Fruit fly (Drosophila melanogaster) whole organism, embryonic: ENCODE results near the gene Hr38.
A peak's percentile ranks its signal among the peaks of the same experiment; 100 is the strongest.

ENCODE experiments used
- Adf1 ChIP-seq: fragments of 200-800 bp; sonication (Bioruptor generic); IDR thresholded peaks from 2 replicates; pipeline ENCODE4 v1.3.6; 2022; ENCODE audit warnings: missing biosample characterization, missing genetic modification characterization
- CG10267 ChIP-seq: fragments of 200-800 bp; sonication (Bioruptor generic); optimal IDR thresholded peaks from 2 replicates; lab custom pipeline; 2018; ENCODE audit warnings: missing biosample characterization, mild to moderate bottlenecking, missing genetic modification characterization, moderate library complexity
- CG11560 ChIP-seq: fragments of 200-800 bp; sonication (Bioruptor generic); IDR thresholded peaks from 3 replicates; pipeline ENCODE4 v1.3.6; 2022; ENCODE audit warnings: missing biosample characterization, missing genetic modification characterization
- CG13287 ChIP-seq: fragments of 200-800 bp; sonication (Bioruptor generic); IDR thresholded peaks from 2 replicates; pipeline ENCODE4 v1.3.6; 2022; ENCODE audit warnings: missing biosample characterization, missing genetic modification characterization; ENCODE audit not compliant: partially characterized antibody
- CG14667 ChIP-seq: fragments of 200-800 bp; sonication (Bioruptor generic); IDR thresholded peaks from 2 replicates; pipeline ENCODE4 v1.3.6; 2022; ENCODE audit warnings: missing biosample characterization, missing genetic modification characterization
- CG15011 ChIP-seq: fragments of 200-800 bp; sonication (Bioruptor generic); optimal IDR thresholded peaks from 3 replicates; lab custom pipeline; 2018; ENCODE audit warnings: missing biosample characterization, mild to moderate bottlenecking, missing genetic modification characterization
- CG15696 ChIP-seq: fragments of 200-800 bp; sonication (Bioruptor generic); optimal IDR thresholded peaks from 2 replicates; lab custom pipeline; 2019; ENCODE audit warnings: missing biosample characterization, mild to moderate bottlenecking, missing genetic modification characterization, moderate library complexity
- CG1602 ChIP-seq: fragments of 200-800 bp; sonication (Bioruptor generic); optimal IDR thresholded peaks from 3 replicates; lab custom pipeline; 2016; ENCODE audit warnings: missing biosample characterization, missing genetic modification characterization
- CG17361 ChIP-seq: fragments of 200-800 bp; sonication (Bioruptor generic); IDR thresholded peaks from 3 replicates; pipeline ENCODE4 v1.3.6; 2022; ENCODE audit warnings: missing biosample characterization, missing genetic modification characterization
- CG2120 ChIP-seq: fragments of 200-800 bp; sonication (Bioruptor generic); optimal IDR thresholded peaks from 3 replicates; lab custom pipeline; 2016; ENCODE audit warnings: missing biosample characterization, missing genetic modification characterization
- CG2129 ChIP-seq: fragments of 200-800 bp; sonication (Bioruptor generic); IDR thresholded peaks from 2 replicates; pipeline ENCODE4 v1.3.6; 2022; ENCODE audit warnings: missing biosample characterization, missing genetic modification characterization; ENCODE audit not compliant: partially characterized antibody
- CG31224 ChIP-seq: fragments of 200-800 bp; sonication (Bioruptor generic); IDR thresholded peaks from 2 replicates; pipeline ENCODE4 v1.3.6; 2022; ENCODE audit warnings: missing biosample characterization, missing genetic modification characterization
- CG33213 ChIP-seq: fragments of 200-800 bp; sonication (Bioruptor generic); optimal IDR thresholded peaks from 3 replicates; lab custom pipeline; 2016; ENCODE audit warnings: missing biosample characterization, missing genetic modification characterization
- CG4360 ChIP-seq: fragments of 200-800 bp; sonication (Bioruptor generic); IDR thresholded peaks from 2 replicates; pipeline ENCODE4 v1.3.6; 2022; ENCODE audit warnings: missing biosample characterization, missing genetic modification characterization
- CG4820 ChIP-seq: fragments of 200-800 bp; sonication (Bioruptor generic); optimal IDR thresholded peaks from 3 replicates; lab custom pipeline; 2016; ENCODE audit warnings: missing biosample characterization, missing genetic modification characterization
- CG7839 ChIP-seq: fragments of 200-800 bp; sonication (Bioruptor generic); optimal IDR thresholded peaks from 3 replicates; lab custom pipeline; 2018; ENCODE audit warnings: missing biosample characterization, mild to moderate bottlenecking, missing genetic modification characterization, moderate library complexity
- CG8388 ChIP-seq: fragments of 200-800 bp; sonication (Bioruptor generic); optimal IDR thresholded peaks from 2 replicates; lab custom pipeline; 2019; ENCODE audit warnings: missing biosample characterization, mild to moderate bottlenecking, missing genetic modification characterization, moderate library complexity
- CG8478 ChIP-seq: fragments of >200 bp; optimal IDR thresholded peaks from 2 replicates; lab custom pipeline; 2018
- CG9797 ChIP-seq: fragments of 200-800 bp; sonication (Bioruptor generic); optimal IDR thresholded peaks from 3 replicates; lab custom pipeline; 2018; ENCODE audit warnings: missing biosample characterization, mild to moderate bottlenecking, missing genetic modification characterization
- Dip3 ChIP-seq: fragments of 200-800 bp; sonication (Bioruptor generic); optimal IDR thresholded peaks from 3 replicates; lab custom pipeline; 2016; ENCODE audit warnings: missing biosample characterization, missing genetic modification characterization
- E2f1 ChIP-seq: fragments of 200-800 bp; sonication (Bioruptor generic); IDR thresholded peaks from 2 replicates; pipeline ENCODE4 v1.3.6; 2022; ENCODE audit warnings: missing biosample characterization, missing genetic modification characterization
- E2f2 ChIP-seq: fragments of 200-800 bp; sonication (Bioruptor generic); IDR thresholded peaks from 2 replicates; pipeline ENCODE4 v1.3.6; 2022; ENCODE audit warnings: missing biosample characterization, missing genetic modification characterization
- Elba2 ChIP-seq: fragments of 200-800 bp; sonication (Bioruptor generic); optimal IDR thresholded peaks from 3 replicates; lab custom pipeline; 2016; ENCODE audit warnings: missing biosample characterization, missing genetic modification characterization
- Fer1 ChIP-seq: fragments of 200-800 bp; sonication (Bioruptor generic); optimal IDR thresholded peaks from 2 replicates; lab custom pipeline; 2017; ENCODE audit warnings: missing biosample characterization, mild to moderate bottlenecking, missing genetic modification characterization
- Hand ChIP-seq: fragments of 200-800 bp; sonication (Bioruptor generic); optimal IDR thresholded peaks from 2 replicates; lab custom pipeline; 2017; ENCODE audit warnings: mild to moderate bottlenecking, missing biosample characterization, missing genetic modification reagents, missing genetic modification characterization
- Hr51 ChIP-seq, 2 experiments: fragments of 200-800 bp; sonication (Bioruptor generic); optimal IDR thresholded peaks; 2 replicates in 1 of 2; 3 replicates in 1 of 2; lab custom pipeline; 2016 to 2018; ENCODE audit warnings: missing biosample characterization in 2 of 2, missing genetic modification characterization in 2 of 2, mild to moderate bottlenecking in 1 of 2, moderate library complexity in 1 of 2
- Hsf ChIP-seq: fragments of 200-800 bp; sonication (Bioruptor generic); optimal IDR thresholded peaks from 3 replicates; lab custom pipeline; 2016; ENCODE audit warnings: missing biosample characterization, missing genetic modification characterization
- Max ChIP-seq: fragments of 200-800 bp; sonication (Bioruptor generic); optimal IDR thresholded peaks from 2 replicates; lab custom pipeline; 2016; ENCODE audit warnings: missing biosample characterization, mild to moderate bottlenecking, missing genetic modification characterization
- NC2α ChIP-seq: fragments of 200-800 bp; sonication (Bioruptor generic); optimal IDR thresholded peaks from 2 replicates; lab custom pipeline; 2016; ENCODE audit warnings: missing biosample characterization, missing genetic modification characterization
- Nf-YC ChIP-seq: fragments of 200-800 bp; optimal IDR thresholded peaks from 3 replicates; lab custom pipeline; 2019; ENCODE audit warnings: missing biosample characterization, mild to moderate bottlenecking, missing genetic modification characterization, moderate library complexity
- Optix ChIP-seq: fragments of 200-800 bp; sonication (Bioruptor generic); IDR thresholded peaks from 3 replicates; pipeline ENCODE4 v1.3.6; 2022; ENCODE audit warnings: missing biosample characterization, missing genetic modification characterization
- Rfx ChIP-seq: fragments of 200-800 bp; sonication (Bioruptor generic); IDR thresholded peaks from 2 replicates; pipeline ENCODE4 v1.3.6; 2022; ENCODE audit warnings: missing biosample characterization, missing genetic modification characterization
- Rx ChIP-seq: fragments of 200-800 bp; sonication (Bioruptor generic); IDR thresholded peaks from 2 replicates; pipeline ENCODE4 v1.3.6; 2022; ENCODE audit warnings: missing biosample characterization, missing genetic modification characterization
- Trl ChIP-seq, 3 experiments: fragments of >200 bp in 2 of 3; fragments of 200-800 bp in 1 of 3; sonication (Bioruptor generic) in 1 of 3; optimal IDR thresholded peaks; 2 replicates in 1 of 3; 3 replicates in 2 of 3; lab custom pipeline; 2016 to 2017; ENCODE audit warnings: missing biosample characterization in 1 of 3, missing genetic modification characterization in 1 of 3
- ac ChIP-seq: fragments of 200-800 bp; sonication (Bioruptor generic); optimal IDR thresholded peaks from 3 replicates; lab custom pipeline; 2017; ENCODE audit warnings: missing biosample characterization, mild to moderate bottlenecking, missing genetic modification characterization
- ap ChIP-seq: fragments of 200-800 bp; sonication (Bioruptor generic); IDR thresholded peaks from 2 replicates; pipeline ENCODE4 v1.3.6; 2022; ENCODE audit warnings: missing biosample characterization, missing genetic modification characterization
- ase ChIP-seq: fragments of 200-800 bp; sonication (Bioruptor generic); IDR thresholded peaks from 3 replicates; pipeline ENCODE4 v1.3.6; 2022; ENCODE audit warnings: missing biosample characterization, missing genetic modification characterization
- dm ChIP-seq: fragments of 200-800 bp; sonication (Bioruptor generic); optimal IDR thresholded peaks from 3 replicates; lab custom pipeline; 2016; ENCODE audit warnings: missing biosample characterization, missing genetic modification characterization
- eyg ChIP-seq: fragments of 200-800 bp; sonication (Bioruptor generic); optimal IDR thresholded peaks from 3 replicates; lab custom pipeline; 2016; ENCODE audit warnings: missing biosample characterization, missing genetic modification characterization
- gsb ChIP-seq: fragments of 200-800 bp; sonication (Bioruptor generic); IDR thresholded peaks from 2 replicates; pipeline ENCODE4 v1.3.6; 2022; ENCODE audit warnings: missing biosample characterization, missing genetic modification characterization
- gsb-n ChIP-seq: fragments of 200-800 bp; sonication (Bioruptor generic); optimal IDR thresholded peaks from 3 replicates; lab custom pipeline; 2018; ENCODE audit warnings: missing biosample characterization, mild to moderate bottlenecking, missing genetic modification characterization
- hb ChIP-seq: fragments of 200-800 bp; sonication (Bioruptor generic); IDR thresholded peaks from 3 replicates; pipeline ENCODE4 v1.3.6; 2022; ENCODE audit warnings: missing biosample characterization, missing genetic modification characterization; ENCODE audit not compliant: partially characterized antibody
- lola ChIP-seq, 3 experiments: fragments of >200 bp in 2 of 3; fragments of 200-800 bp in 1 of 3; sonication (Bioruptor generic) in 1 of 3; optimal IDR thresholded peaks; 2 replicates each; lab custom pipeline; 2017 to 2019; ENCODE audit warnings: missing biosample characterization in 3 of 3, missing genetic modification characterization in 3 of 3, mild to moderate bottlenecking in 1 of 3, moderate library complexity in 1 of 3
- mirr ChIP-seq: fragments of 200-800 bp; sonication (Bioruptor generic); optimal IDR thresholded peaks from 3 replicates; lab custom pipeline; 2018; ENCODE audit warnings: missing biosample characterization, mild to moderate bottlenecking, missing genetic modification characterization
- nerfin-2 ChIP-seq: fragments of 200-800 bp; sonication (Bioruptor generic); IDR thresholded peaks from 2 replicates; pipeline ENCODE4 v1.3.6; 2022; ENCODE audit warnings: missing biosample characterization, missing genetic modification characterization; ENCODE audit not compliant: partially characterized antibody
- odd ChIP-seq: fragments of 200-800 bp; sonication (Bioruptor generic); optimal IDR thresholded peaks from 2 replicates; lab custom pipeline; 2017; ENCODE audit warnings: missing biosample characterization, mild to moderate bottlenecking, missing genetic modification characterization
- pita ChIP-seq: fragments of 200-800 bp; sonication (Bioruptor generic); optimal IDR thresholded peaks from 2 replicates; lab custom pipeline; 2017; ENCODE audit warnings: missing biosample characterization, mild to moderate bottlenecking, missing genetic modification characterization
- pzg ChIP-seq: fragments of 200-800 bp; sonication (Bioruptor generic); optimal IDR thresholded peaks from 3 replicates; lab custom pipeline; 2018; ENCODE audit warnings: missing biosample characterization, mild to moderate bottlenecking, missing genetic modification characterization, moderate library complexity
- sug ChIP-seq: fragments of 200-800 bp; optimal IDR thresholded peaks from 2 replicates; lab custom pipeline; 2019; ENCODE audit warnings: missing biosample characterization, mild to moderate bottlenecking, missing genetic modification characterization, moderate library complexity
- unc-4 ChIP-seq: fragments of 200-800 bp; sonication (Bioruptor generic); IDR thresholded peaks from 2 replicates; pipeline ENCODE4 v1.3.6; 2022; ENCODE audit warnings: missing biosample characterization, missing genetic modification characterization; ENCODE audit not compliant: partially characterized antibody
- unpg ChIP-seq: fragments of 200-800 bp; sonication (Bioruptor generic); optimal IDR thresholded peaks from 3 replicates; lab custom pipeline; 2018; ENCODE audit warnings: missing biosample characterization, mild to moderate bottlenecking, missing genetic modification characterization, moderate library complexity

Hr38 gene

dm6 chr2L:20734687-20735088 lies 20.3 kb upstream of the Hr38 start (continued):
- TF ChIP-seq lola (GFP tag; optimal IDR thresholded peaks at IDR 0.05; lab: Kevin White, UChicago) (no peak), gsb (GFP tag; lab: Robert Waterston, UW) (no peak), odd (GFP tag; lab: Kevin White, UChicago) (no peak), CG4360 (GFP tag; lab: Robert Waterston, UW) (no peak), ac (GFP tag; lab: Kevin White, UChicago) (no peak), pita (GFP tag; lab: Kevin White, UChicago) (no peak), dm (GFP tag; lab: Kevin White, UChicago) (no peak), Max (GFP tag; lab: Kevin White, UChicago) (no peak), ap (GFP tag; lab: Robert Waterston, UW) (no peak), NC2α (GFP tag; lab: Kevin White, UChicago) (no peak), unpg (GFP tag; lab: Kevin White, UChicago) (no peak), CG31224 (GFP tag; lab: Robert Waterston, UW) (no peak), sug (no peak), CG15696 (tag; lab: Kevin White, UChicago) (no peak), CG10267 (tag; lab: Kevin White, UChicago) (no peak), Rfx (GFP tag; lab: Robert Waterston, UW) (no peak), Rx (GFP tag; lab: Robert Waterston, UW) (no peak), CG8478 (no peak), CG11560 (tag; lab: Robert Waterston, UW) (peak; percentile 97), Adf1 (GFP tag; lab: Robert Waterston, UW) (no peak), gsb-n (tag; lab: Kevin White, UChicago) (no peak), pzg (GFP tag; lab: Kevin White, UChicago) (peak; percentile 26), E2f2 (peak; percentile 15; the same call in 1 of the 2 replicates), mirr (GFP tag; lab: Kevin White, UChicago) (no peak), Dip3 (no peak), CG15011 (no peak), Fer1 (GFP tag; lab: Kevin White, UChicago) (no peak), CG8388 (no peak), CG2129 (GFP tag; lab: Robert Waterston, UW) (peak; percentile 42; the same call in 1 of the 2 replicates), CG17361 (GFP tag; lab: Robert Waterston, UW) (no peak), unc-4 (GFP tag; lab: Robert Waterston, UW) (peak; percentile 59), eyg (GFP tag; lab: Kevin White, UChicago) (no peak), Hsf (GFP tag; lab: Kevin White, UChicago) (no peak), E2f1 (GFP tag; lab: Robert Waterston, UW) (no peak), CG33213 (GFP tag; lab: Kevin White, UChicago) (no peak), CG14667 (GFP tag; lab: Robert Waterston, UW) (no peak), CG9797 (GFP tag; lab: Kevin White, UChicago) (no peak), CG13287 (peak; percentile 67), CG2120 (GFP tag; lab: Kevin White, UChicago) (no peak), ase (no peak), Nf-YC (tag; lab: Kevin White, UChicago) (no peak), CG4820 (GFP tag; lab: Kevin White, UChicago) (no peak), CG7839 (no peak), hb (GFP tag; lab: Robert Waterston, UW) (peak; percentile 69; the same call in 2 of the 3 replicates), nerfin-2 (GFP tag; lab: Robert Waterston, UW) (peak; percentile 28; the same call in 1 of the 2 replicates), Hand (no peak), Elba2 (GFP tag; lab: Kevin White, UChicago) (no peak), Optix (no peak), CG1602 (GFP tag; lab: Kevin White, UChicago) (no peak), Hr51 (GFP tag; optimal IDR thresholded peaks at IDR 0.05; lab: Kevin White, UChicago) (no peak), Trl (optimal IDR thresholded peaks at IDR 0.05; lab: Kevin White, UChicago) (no peak), Trl (GFP tag; optimal IDR thresholded peaks at IDR 0.05; lab: Kevin White, UChicago) (no peak)
